Fruit fly (Drosophila melanogaster) whole organism, prepupa: ENCODE results near the gene lectin-22C.
A peak's percentile ranks its signal among the peaks of the same experiment; 100 is the strongest.

ENCODE experiments used
- CG10631 ChIP-seq: fragments of 200-800 bp; sonication (Bioruptor generic); optimal IDR thresholded peaks from 2 replicates; lab custom pipeline; 2016; ENCODE audit warnings: missing biosample characterization, missing genetic modification characterization
- CG11294 ChIP-seq: fragments of 200-800 bp; sonication (Bioruptor generic); IDR thresholded peaks from 2 replicates; pipeline ENCODE4 v1.3.6; 2022; ENCODE audit warnings: missing biosample characterization, missing genetic modification characterization
- CG11762 ChIP-seq: fragments of 200-800 bp; sonication (Bioruptor generic); optimal IDR thresholded peaks from 3 replicates; lab custom pipeline; 2016; ENCODE audit warnings: missing biosample characterization, missing genetic modification characterization; ENCODE audit not compliant: insufficient read depth
- CG11902 ChIP-seq: fragments of 200-800 bp; sonication (Bioruptor generic); optimal IDR thresholded peaks from 3 replicates; lab custom pipeline; 2016; ENCODE audit warnings: missing biosample characterization, missing genetic modification characterization
- CG15336 ChIP-seq: fragments of 200-800 bp; sonication (Bioruptor generic); IDR thresholded peaks from 2 replicates; pipeline ENCODE4 v1.3.6; 2022; ENCODE audit warnings: missing biosample characterization, missing genetic modification characterization
- CG1621 ChIP-seq: fragments of 200-800 bp; sonication (Bioruptor generic); optimal IDR thresholded peaks from 3 replicates; lab custom pipeline; 2018; ENCODE audit warnings: missing biosample characterization, mild to moderate bottlenecking, missing genetic modification characterization
- CG16779 ChIP-seq: fragments of 200-800 bp; sonication (Bioruptor generic); optimal IDR thresholded peaks from 3 replicates; lab custom pipeline; 2017; ENCODE audit warnings: missing biosample characterization, mild to moderate bottlenecking, missing genetic modification characterization
- CG3032 ChIP-seq: fragments of 200-800 bp; optimal IDR thresholded peaks from 2 replicates; lab custom pipeline; 2019; ENCODE audit warnings: missing biosample characterization, mild to moderate bottlenecking, missing genetic modification characterization, moderate library complexity
- CG31627 ChIP-seq: fragments of 200-800 bp; sonication (Bioruptor generic); optimal IDR thresholded peaks from 3 replicates; lab custom pipeline; 2016; ENCODE audit warnings: missing biosample characterization, missing genetic modification characterization
- CG3919 ChIP-seq: fragments of 200-800 bp; sonication (Bioruptor generic); optimal IDR thresholded peaks from 3 replicates; lab custom pipeline; 2016; ENCODE audit warnings: missing biosample characterization, missing genetic modification characterization
- CG6163 ChIP-seq: fragments of 200-800 bp; sonication (Bioruptor generic); IDR thresholded peaks from 3 replicates; pipeline ENCODE4 v1.3.6; 2022; ENCODE audit warnings: missing biosample characterization, missing genetic modification characterization
- CG6792 ChIP-seq: fragments of 200-800 bp; sonication (Bioruptor generic); optimal IDR thresholded peaks from 3 replicates; lab custom pipeline; 2016; ENCODE audit warnings: missing biosample characterization, missing genetic modification characterization
- CG6808 ChIP-seq: fragments of 200-800 bp; sonication (Bioruptor generic); optimal IDR thresholded peaks from 3 replicates; lab custom pipeline; 2017; ENCODE audit warnings: missing biosample characterization, missing genetic modification characterization, mild to moderate bottlenecking, moderate library complexity, missing genetic modification reagents
- CG6854 ChIP-seq: fragments of 200-800 bp; sonication (Bioruptor generic); optimal IDR thresholded peaks from 2 replicates; lab custom pipeline; 2017; ENCODE audit warnings: missing biosample characterization, mild to moderate bottlenecking, missing genetic modification characterization
- CG7368 ChIP-seq: fragments of 200-800 bp; sonication (Bioruptor generic); optimal IDR thresholded peaks from 3 replicates; lab custom pipeline; 2016; ENCODE audit warnings: missing biosample characterization, missing genetic modification characterization
- CG8119 ChIP-seq: fragments of 200-800 bp; sonication (Bioruptor generic); IDR thresholded peaks from 3 replicates; pipeline ENCODE4 v1.3.6; 2022; ENCODE audit warnings: missing biosample characterization, missing genetic modification characterization
- CG8319 ChIP-seq: fragments of 200-800 bp; sonication (Bioruptor generic); optimal IDR thresholded peaks from 3 replicates; lab custom pipeline; 2016; ENCODE audit warnings: missing biosample characterization, missing genetic modification characterization
- Eip78C ChIP-seq: fragments of 200-800 bp; sonication (Bioruptor generic); peaks from one replicate; lab custom pipeline; 2016; ENCODE audit warnings: missing biosample characterization, missing genetic modification characterization
- Eip93F ChIP-seq: fragments of 200-800 bp; sonication (Bioruptor generic); optimal IDR thresholded peaks from 2 replicates; lab custom pipeline; 2016; ENCODE audit warnings: missing biosample characterization, mild to moderate bottlenecking, missing genetic modification characterization
- Ets21C ChIP-seq: fragments of 200-800 bp; sonication (Bioruptor generic); optimal IDR thresholded peaks from 3 replicates; lab custom pipeline; 2016; ENCODE audit warnings: missing biosample characterization, missing genetic modification characterization
- Gug ChIP-seq: fragments of 200-800 bp; sonication (Bioruptor generic); IDR thresholded peaks from 2 replicates; pipeline ENCODE4 v1.3.6; 2022; ENCODE audit warnings: missing biosample characterization, missing genetic modification characterization
- Hr38 ChIP-seq: sonication (Bioruptor generic); optimal IDR thresholded peaks from 2 replicates; lab custom pipeline; 2016; ENCODE audit warnings: missing biosample characterization, missing genetic modification characterization
- Hr39 ChIP-seq: fragments of 200-800 bp; sonication (Bioruptor generic); optimal IDR thresholded peaks from 2 replicates; lab custom pipeline; 2016; ENCODE audit warnings: missing biosample characterization, missing genetic modification characterization
- Hr4 ChIP-seq: fragments of 200-800 bp; sonication (Bioruptor generic); optimal IDR thresholded peaks from 3 replicates; lab custom pipeline; 2016; ENCODE audit warnings: missing biosample characterization, missing genetic modification characterization
- Lpt ChIP-seq: fragments of 200-800 bp; sonication (Bioruptor generic); optimal IDR thresholded peaks from 3 replicates; lab custom pipeline; 2016; ENCODE audit warnings: missing biosample characterization, missing genetic modification characterization
- Met ChIP-seq: fragments of 200-800 bp; sonication (Bioruptor generic); optimal IDR thresholded peaks from 3 replicates; lab custom pipeline; 2016; ENCODE audit warnings: missing biosample characterization, missing genetic modification characterization
- Smox ChIP-seq: fragments of 200-800 bp; sonication (Bioruptor generic); optimal IDR thresholded peaks from 3 replicates; lab custom pipeline; 2016; ENCODE audit warnings: missing biosample characterization, missing genetic modification characterization
- Sox102F ChIP-seq: fragments of 200-800 bp; sonication (Bioruptor generic); optimal IDR thresholded peaks from 2 replicates; lab custom pipeline; 2016; ENCODE audit warnings: missing biosample characterization, mild to moderate bottlenecking, missing genetic modification characterization
- Sox14 ChIP-seq: fragments of 200-800 bp; sonication (Bioruptor generic); optimal IDR thresholded peaks from 3 replicates; lab custom pipeline; 2016; ENCODE audit warnings: missing biosample characterization, missing genetic modification characterization
- Sox15 ChIP-seq: fragments of 200-800 bp; sonication (Bioruptor generic); optimal IDR thresholded peaks from 3 replicates; lab custom pipeline; 2016; ENCODE audit warnings: missing biosample characterization, missing genetic modification characterization
- achi ChIP-seq: fragments of 200-800 bp; sonication (Bioruptor generic); optimal IDR thresholded peaks from 3 replicates; lab custom pipeline; 2016; ENCODE audit warnings: missing biosample characterization, missing genetic modification characterization
- acj6 ChIP-seq: fragments of 200-800 bp; sonication (Bioruptor generic); optimal IDR thresholded peaks from 3 replicates; lab custom pipeline; 2016; ENCODE audit warnings: missing biosample characterization, missing genetic modification characterization
- cyc ChIP-seq: fragments of 200-800 bp; sonication (Bioruptor generic); optimal IDR thresholded peaks from 3 replicates; lab custom pipeline; 2016; ENCODE audit warnings: missing biosample characterization, missing genetic modification characterization
- dac ChIP-seq: fragments of 200-800 bp; sonication (Bioruptor generic); optimal IDR thresholded peaks from 2 replicates; lab custom pipeline; 2017; ENCODE audit warnings: missing biosample characterization, mild to moderate bottlenecking, missing genetic modification characterization
- dsx ChIP-seq: fragments of 200-800 bp; optimal IDR thresholded peaks from 3 replicates; lab custom pipeline; 2019; ENCODE audit warnings: missing biosample characterization, mild to moderate bottlenecking, missing genetic modification characterization, moderate library complexity; ENCODE audit not compliant: poor library complexity, severe bottlenecking
- fd59A ChIP-seq: fragments of 200-800 bp; sonication (Bioruptor generic); optimal IDR thresholded peaks from 2 replicates; lab custom pipeline; 2017; ENCODE audit warnings: missing biosample characterization, mild to moderate bottlenecking, missing genetic modification characterization, missing genetic modification reagents
- fd85E ChIP-seq: fragments of 200-800 bp; sonication (Bioruptor generic); optimal IDR thresholded peaks from 3 replicates; lab custom pipeline; 2016; ENCODE audit warnings: missing biosample characterization, missing genetic modification characterization
- fkh ChIP-seq: fragments of 200-800 bp; sonication (Bioruptor generic); optimal IDR thresholded peaks from 3 replicates; lab custom pipeline; 2017; ENCODE audit warnings: missing biosample characterization, mild to moderate bottlenecking, missing genetic modification characterization, moderate library complexity
- lz ChIP-seq: fragments of 200-800 bp; sonication (Bioruptor generic); optimal IDR thresholded peaks from 3 replicates; lab custom pipeline; 2016; ENCODE audit warnings: missing biosample characterization, missing genetic modification characterization
- net ChIP-seq: fragments of 200-800 bp; sonication (Bioruptor generic); optimal IDR thresholded peaks from 3 replicates; lab custom pipeline; 2016; ENCODE audit warnings: missing biosample characterization, missing genetic modification characterization
- salr ChIP-seq, 2 experiments: fragments of 200-800 bp; sonication (Bioruptor generic); optimal IDR thresholded peaks; 3 replicates each; lab custom pipeline; 2016 to 2018; ENCODE audit warnings: missing biosample characterization in 2 of 2, missing genetic modification characterization in 2 of 2, mild to moderate bottlenecking in 1 of 2
- spab ChIP-seq: fragments of 200-800 bp; sonication (Bioruptor generic); optimal IDR thresholded peaks from 2 replicates; lab custom pipeline; 2017; ENCODE audit warnings: missing biosample characterization, mild to moderate bottlenecking, missing genetic modification characterization, missing genetic modification reagents
- svp ChIP-seq: fragments of 200-800 bp; sonication (Bioruptor generic); peaks from one replicate; lab custom pipeline; 2016; ENCODE audit warnings: missing biosample characterization, missing genetic modification characterization
- vri ChIP-seq: fragments of 200-800 bp; sonication (Bioruptor generic); optimal IDR thresholded peaks from 3 replicates; lab custom pipeline; 2016; ENCODE audit warnings: missing biosample characterization, mild to moderate bottlenecking, missing genetic modification characterization

The lectin-22C gene

dm6 chr2L:2010335-2011061, 26.6 kb downstream of the lectin-22C start:
- TF ChIP-seq CG15336 = 0 out of 2 replicates have a peak, but pooled peaks have one; percentile 10
- no peak for TF ChIP-seq Sox15
- peak; percentile 16 for TF ChIP-seq CG6854 (GFP tag; lab: Kevin White, UChicago)
- TF ChIP-seq Eip78C (GFP tag; lab: Kevin White, UChicago) = peak; percentile 72
- TF ChIP-seq CG8319 (GFP tag; lab: Kevin White, UChicago) = no peak
- peak; percentile 29 for TF ChIP-seq Eip93F (GFP tag; lab: Kevin White, UChicago)
- no peak for TF ChIP-seq CG6808 (GFP tag; lab: Kevin White, UChicago)
- peak; percentile 1 for TF ChIP-seq vri
- no peak for TF ChIP-seq Met (GFP tag; lab: Kevin White, UChicago)
- no peak for TF ChIP-seq acj6 (GFP tag; lab: Kevin White, UChicago)
- no peak for TF ChIP-seq spab (GFP tag; lab: Kevin White, UChicago)
- TF ChIP-seq CG31627 (GFP tag; lab: Kevin White, UChicago) = no peak
- TF ChIP-seq Gug (GFP tag; lab: Robert Waterston, UW) = no peak
- TF ChIP-seq fkh (GFP tag; lab: Kevin White, UChicago) = peak; percentile 37
- no peak for TF ChIP-seq CG6163
- TF ChIP-seq Hr38 (GFP tag; lab: Kevin White, UChicago) = no peak
- no peak for TF ChIP-seq lz
- TF ChIP-seq CG11762 = no peak
- TF ChIP-seq dac (GFP tag; lab: Kevin White, UChicago) = no peak
- TF ChIP-seq dsx (GFP tag; lab: Kevin White, UChicago) = peak; percentile 54
- TF ChIP-seq CG11294 (GFP tag; lab: Robert Waterston, UW) = no peak
- no peak for TF ChIP-seq Hr4 (GFP tag; lab: Kevin White, UChicago)
- no peak for TF ChIP-seq Ets21C (GFP tag; lab: Kevin White, UChicago)
- TF ChIP-seq svp (GFP tag; lab: Kevin White, UChicago) = peak; percentile 78
- no peak for TF ChIP-seq Lpt (GFP tag; lab: Kevin White, UChicago)
- TF ChIP-seq Sox14 (GFP tag; lab: Kevin White, UChicago) = no peak
- TF ChIP-seq Hr39 (GFP tag; lab: Kevin White, UChicago) = no peak
- no peak for TF ChIP-seq CG3032 (tag; lab: Kevin White, UChicago)
- TF ChIP-seq CG1621 (tag; lab: Kevin White, UChicago) = no peak
- TF ChIP-seq Sox102F (GFP tag; lab: Kevin White, UChicago) = no peak

DNA sequence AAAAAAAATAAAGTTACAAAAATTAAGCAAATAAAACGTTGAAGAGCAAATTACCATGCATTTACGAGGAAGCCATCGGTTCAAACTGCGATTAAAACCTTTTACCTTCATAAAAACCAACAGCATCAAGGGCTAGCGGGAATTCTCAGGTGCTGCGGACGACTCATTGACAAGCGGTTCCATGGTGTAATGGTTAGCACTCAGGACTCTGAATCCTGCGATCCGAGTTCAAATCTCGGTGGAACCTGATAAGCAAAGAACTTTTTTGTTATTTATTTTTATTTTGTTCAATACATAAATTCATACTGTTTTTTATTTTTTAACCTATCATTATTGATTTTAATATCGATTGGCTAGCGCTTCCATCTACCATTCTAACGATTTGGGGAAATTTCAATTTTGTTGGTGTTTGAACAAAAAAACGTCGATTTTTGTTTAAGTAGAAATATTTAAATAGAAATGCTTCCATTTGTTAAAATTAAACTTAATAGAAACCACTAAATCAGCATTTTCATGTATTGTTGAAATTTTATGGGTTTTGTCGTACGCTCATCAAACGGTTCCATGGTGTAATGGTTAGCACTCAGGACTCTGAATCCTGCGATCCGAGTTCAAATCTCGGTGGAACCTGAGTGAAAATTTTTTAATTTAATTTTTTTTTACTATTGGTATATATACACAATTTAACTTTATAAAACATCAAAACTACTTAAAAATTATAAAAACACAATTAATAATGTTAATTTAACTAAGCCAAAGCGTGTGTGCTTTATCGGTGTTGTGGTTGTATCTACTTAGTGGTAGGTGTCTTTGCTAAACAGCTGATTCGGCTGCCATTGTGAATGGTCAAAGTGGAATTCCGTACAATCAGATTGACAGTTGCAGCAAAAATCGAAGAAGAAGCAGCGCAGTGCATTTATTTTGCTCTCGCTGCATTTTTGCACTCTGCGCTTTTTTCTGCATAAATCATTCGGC, 27.8 kb downstream of the lectin-22C start, which contains the start of gene CG4238:
TSS of gene CG4238 (plus strand) at position 880 of the 975 bp plus-strand sequence.
- TF ChIP-seq Sox14 (GFP tag; lab: Kevin White, UChicago) (peak; percentile 5), CG11762 (no peak), svp (GFP tag; lab: Kevin White, UChicago) (peak; percentile 64), achi (GFP tag; lab: Kevin White, UChicago) (peak; percentile 97), Sox15 (no peak), Eip78C (GFP tag; lab: Kevin White, UChicago) (no peak), CG8119 (GFP tag; lab: Robert Waterston, UW) (no peak), CG6163 (no peak), CG6792 (GFP tag; lab: Kevin White, UChicago) (no peak), acj6 (GFP tag; lab: Kevin White, UChicago) (no peak), fkh (GFP tag; lab: Kevin White, UChicago) (no peak), CG6854 (GFP tag; lab: Kevin White, UChicago) (no peak), lz (no peak), CG10631 (GFP tag; lab: Kevin White, UChicago) (no peak), Hr4 (GFP tag; lab: Kevin White, UChicago) (no peak), CG7368 (GFP tag; lab: Kevin White, UChicago) (no peak), CG11902 (GFP tag; lab: Kevin White, UChicago) (no peak), Lpt (GFP tag; lab: Kevin White, UChicago) (no peak), CG31627 (GFP tag; lab: Kevin White, UChicago) (no peak), dsx (GFP tag; lab: Kevin White, UChicago) (peak; percentile 58), salr (GFP tag; optimal IDR thresholded peaks at IDR 0.05; lab: Kevin White, UChicago) (no peak), fd59A (GFP tag; lab: Kevin White, UChicago) (no peak), fd85E (GFP tag; lab: Kevin White, UChicago) (no peak), CG6808 (GFP tag; lab: Kevin White, UChicago) (peak; percentile 6), Hr38 (GFP tag; lab: Kevin White, UChicago) (no peak), CG3919 (no peak), Hr39 (GFP tag; lab: Kevin White, UChicago) (no peak), CG16779 (tag; lab: Kevin White, UChicago) (no peak), CG15336 (peak; percentile 9; the same call in 1 of the 2 replicates), cyc (GFP tag; lab: Kevin White, UChicago) (no peak), Smox (GFP tag; lab: Kevin White, UChicago) (no peak), net (GFP tag; lab: Kevin White, UChicago) (no peak)
